Worm (Caenorhabditis elegans) whole organism, young adult: ENCODE data around the gene F59E12.1.

Experiments
- F52B5.7 ChIP-seq: sonication (generic microtip); optimal IDR thresholded peaks from 2 replicates; lab custom pipeline; 2016; ENCODE audit warnings: mild to moderate bottlenecking, missing genetic modification characterization, missing compliant biosample characterization
- chd-7 ChIP-seq: sonication (generic microtip); optimal IDR thresholded peaks from 2 replicates; lab custom pipeline; 2016; ENCODE audit warnings: mild to moderate bottlenecking, missing genetic modification characterization, moderate library complexity, missing compliant biosample characterization
- lin-26 ChIP-seq: fragments of 200-800 bp; sonication (Bioruptor generic); IDR thresholded peaks from 2 replicates; pipeline ENCODE4 v1.3.6; 2022; ENCODE audit warnings: missing genetic modification reagents, missing genetic modification characterization, missing compliant biosample characterization
- sptf-2 ChIP-seq: fragments of 200-800 bp; sonication (Bioruptor generic); optimal IDR thresholded peaks from 2 replicates; lab custom pipeline; 2018; ENCODE audit warnings: mild to moderate bottlenecking, missing genetic modification characterization, missing compliant biosample characterization

ce11 chrII:5659675-5660074 lies 5.4 kb downstream of the F59E12.1 start, which contains the start of gene fut-3:
- no peak for TF ChIP-seq sptf-2 (GFP tag; lab: Kevin White, UChicago)
- no peak for TF ChIP-seq F52B5.7
- TF ChIP-seq lin-26: no peak
- no peak for TF ChIP-seq chd-7 (tag; lab: Kevin White, UChicago)
